Fruit fly (Drosophila melanogaster) whole organism, embryonic: Measurements from ENCODE around the gene Sry-alpha.

Source experiments
- CG10147 ChIP-seq: fragments of 200-800 bp; sonication (Bioruptor generic); optimal IDR thresholded peaks from 2 replicates; lab custom pipeline; 2019; ENCODE audit warnings: missing biosample characterization, mild to moderate bottlenecking, missing genetic modification characterization, moderate library complexity
- CG11085 ChIP-seq: fragments of 200-800 bp; sonication (Bioruptor generic); IDR thresholded peaks from 2 replicates; pipeline ENCODE4 v1.3.6; 2022; ENCODE audit warnings: missing biosample characterization, missing genetic modification characterization
- CG12155 ChIP-seq: fragments of 200-800 bp; sonication (Bioruptor generic); optimal IDR thresholded peaks from 3 replicates; lab custom pipeline; 2016; ENCODE audit warnings: missing biosample characterization, missing genetic modification characterization
- CG12299 ChIP-seq: fragments of 200-800 bp; sonication (Bioruptor generic); optimal IDR thresholded peaks from 2 replicates; lab custom pipeline; 2018; ENCODE audit warnings: missing biosample characterization, mild to moderate bottlenecking, missing genetic modification characterization
- CG14667 ChIP-seq: fragments of 200-800 bp; sonication (Bioruptor generic); IDR thresholded peaks from 2 replicates; pipeline ENCODE4 v1.3.6; 2022; ENCODE audit warnings: missing biosample characterization, missing genetic modification characterization
- CG15696 ChIP-seq: fragments of 200-800 bp; sonication (Bioruptor generic); optimal IDR thresholded peaks from 2 replicates; lab custom pipeline; 2019; ENCODE audit warnings: missing biosample characterization, mild to moderate bottlenecking, missing genetic modification characterization, moderate library complexity
- CG16813 ChIP-seq: fragments of 200-800 bp; sonication (Bioruptor generic); IDR thresholded peaks from 3 replicates; pipeline ENCODE4 v1.3.6; 2022; ENCODE audit warnings: missing biosample characterization, missing genetic modification characterization; ENCODE audit not compliant: partially characterized antibody
- CG17912 ChIP-seq: fragments of 200-800 bp; sonication (Bioruptor generic); optimal IDR thresholded peaks from 2 replicates; lab custom pipeline; 2018; ENCODE audit warnings: missing biosample characterization, mild to moderate bottlenecking, missing genetic modification characterization
- CG2875 ChIP-seq: fragments of 200-800 bp; sonication (Bioruptor generic); optimal IDR thresholded peaks from 2 replicates; lab custom pipeline; 2017; ENCODE audit warnings: missing biosample characterization, mild to moderate bottlenecking, missing genetic modification characterization, missing genetic modification reagents
- CG30403 ChIP-seq: fragments of 200-800 bp; sonication (Bioruptor generic); optimal IDR thresholded peaks from 3 replicates; lab custom pipeline; 2016; ENCODE audit warnings: missing biosample characterization, missing genetic modification characterization
- CG33557 ChIP-seq: fragments of 200-800 bp; sonication (Bioruptor generic); optimal IDR thresholded peaks from 2 replicates; lab custom pipeline; 2019; ENCODE audit warnings: missing biosample characterization, mild to moderate bottlenecking, missing genetic modification characterization, moderate library complexity
- CG34422 ChIP-seq: fragments of 200-800 bp; sonication (Bioruptor generic); IDR thresholded peaks from 3 replicates; pipeline ENCODE4 v1.3.6; 2022; ENCODE audit warnings: missing biosample characterization, missing genetic modification characterization
- CG4854 ChIP-seq: fragments of 200-800 bp; sonication (Bioruptor generic); optimal IDR thresholded peaks from 2 replicates; lab custom pipeline; 2016; ENCODE audit warnings: missing biosample characterization, missing genetic modification characterization, inconsistent platforms
- CG7271 ChIP-seq: fragments of 200-800 bp; sonication (Bioruptor generic); optimal IDR thresholded peaks from 2 replicates; lab custom pipeline; 2018; ENCODE audit warnings: missing biosample characterization, mild to moderate bottlenecking, missing genetic modification characterization, moderate library complexity
- CG7745 ChIP-seq: fragments of 200-800 bp; sonication (Bioruptor generic); optimal IDR thresholded peaks from 2 replicates; lab custom pipeline; 2018; ENCODE audit warnings: missing biosample characterization, mild to moderate bottlenecking, missing genetic modification characterization, moderate library complexity
- CG7786 ChIP-seq: fragments of 200-800 bp; sonication (Bioruptor generic); optimal IDR thresholded peaks from 2 replicates; lab custom pipeline; 2016; ENCODE audit warnings: missing biosample characterization, missing genetic modification characterization
- CG8089 ChIP-seq: fragments of 200-800 bp; sonication (Bioruptor generic); optimal IDR thresholded peaks from 3 replicates; lab custom pipeline; 2016; ENCODE audit warnings: missing biosample characterization, missing genetic modification characterization
- CG8388 ChIP-seq: fragments of 200-800 bp; sonication (Bioruptor generic); optimal IDR thresholded peaks from 2 replicates; lab custom pipeline; 2019; ENCODE audit warnings: missing biosample characterization, mild to moderate bottlenecking, missing genetic modification characterization, moderate library complexity
- Doc2 ChIP-seq: fragments of 200-800 bp; sonication (Bioruptor generic); IDR thresholded peaks from 2 replicates; pipeline ENCODE4 v1.3.6; 2022; ENCODE audit warnings: missing biosample characterization, missing genetic modification characterization
- Jarid2 ChIP-seq: fragments of 200-800 bp; sonication (Bioruptor generic); optimal IDR thresholded peaks from 3 replicates; lab custom pipeline; 2017; ENCODE audit warnings: mild to moderate bottlenecking, missing biosample characterization, missing genetic modification reagents, missing genetic modification characterization
- MTF-1 ChIP-seq: fragments of 200-800 bp; sonication (Bioruptor generic); optimal IDR thresholded peaks from 2 replicates; lab custom pipeline; 2018; ENCODE audit warnings: missing biosample characterization, mild to moderate bottlenecking, missing genetic modification characterization, borderline replicate concordance
- Max ChIP-seq: fragments of 200-800 bp; sonication (Bioruptor generic); optimal IDR thresholded peaks from 2 replicates; lab custom pipeline; 2016; ENCODE audit warnings: missing biosample characterization, mild to moderate bottlenecking, missing genetic modification characterization
- NfI ChIP-seq: fragments of 200-800 bp; sonication (Bioruptor generic); optimal IDR thresholded peaks from 3 replicates; lab custom pipeline; 2018; ENCODE audit warnings: missing biosample characterization, mild to moderate bottlenecking, missing genetic modification characterization, moderate library complexity
- Oaz ChIP-seq: fragments of 200-800 bp; sonication (Bioruptor generic); IDR thresholded peaks from 2 replicates; pipeline ENCODE4 v1.3.6; 2022; ENCODE audit warnings: missing biosample characterization, missing genetic modification characterization
- Sox100B ChIP-seq: fragments of 200-800 bp; sonication (Bioruptor generic); optimal IDR thresholded peaks from 3 replicates; lab custom pipeline; 2018; ENCODE audit warnings: missing biosample characterization, mild to moderate bottlenecking, missing genetic modification characterization
- aop ChIP-seq: fragments of 200-800 bp; sonication (Bioruptor generic); IDR thresholded peaks from 2 replicates; pipeline ENCODE4 v1.3.6; 2022; ENCODE audit warnings: missing biosample characterization, missing genetic modification characterization
- btn ChIP-seq: fragments of 200-800 bp; sonication (Bioruptor generic); optimal IDR thresholded peaks from 2 replicates; lab custom pipeline; 2016; ENCODE audit warnings: missing biosample characterization, missing genetic modification characterization
- cato ChIP-seq: fragments of 200-800 bp; sonication (Bioruptor generic); optimal IDR thresholded peaks from 2 replicates; lab custom pipeline; 2016; ENCODE audit warnings: missing biosample characterization, missing genetic modification characterization, borderline replicate concordance
- cg ChIP-seq: fragments of 200-800 bp; sonication (Bioruptor generic); optimal IDR thresholded peaks from 3 replicates; lab custom pipeline; 2019; ENCODE audit warnings: missing biosample characterization, mild to moderate bottlenecking, missing genetic modification characterization, moderate library complexity
- chif ChIP-seq, 2 experiments: fragments of 200-800 bp; sonication (Bioruptor generic); optimal IDR thresholded peaks; 3 replicates each; lab custom pipeline; 2016; ENCODE audit warnings: missing biosample characterization in 2 of 2, missing genetic modification characterization in 2 of 2
- eyg ChIP-seq: fragments of 200-800 bp; sonication (Bioruptor generic); optimal IDR thresholded peaks from 3 replicates; lab custom pipeline; 2016; ENCODE audit warnings: missing biosample characterization, missing genetic modification characterization
- fd102C ChIP-seq: fragments of 200-800 bp; sonication (Bioruptor generic); optimal IDR thresholded peaks from 2 replicates; lab custom pipeline; 2018; ENCODE audit warnings: missing biosample characterization, mild to moderate bottlenecking, missing genetic modification characterization, moderate library complexity
- fd96Cb ChIP-seq: fragments of 200-800 bp; sonication (Bioruptor generic); optimal IDR thresholded peaks from 2 replicates; lab custom pipeline; 2018; ENCODE audit warnings: missing biosample characterization, mild to moderate bottlenecking, missing genetic modification characterization, moderate library complexity
- gcm ChIP-seq: fragments of 200-800 bp; sonication (Bioruptor generic); optimal IDR thresholded peaks from 2 replicates; lab custom pipeline; 2019; ENCODE audit warnings: missing biosample characterization, mild to moderate bottlenecking, missing genetic modification characterization, moderate library complexity
- gem ChIP-seq: fragments of 200-800 bp; sonication (Bioruptor generic); optimal IDR thresholded peaks from 2 replicates; lab custom pipeline; 2019; ENCODE audit warnings: missing biosample characterization, mild to moderate bottlenecking, missing genetic modification characterization, moderate library complexity
- ham ChIP-seq: fragments of 200-800 bp; sonication (Bioruptor generic); IDR thresholded peaks from 2 replicates; pipeline ENCODE4 v1.3.6; 2022; ENCODE audit warnings: missing biosample characterization, missing genetic modification characterization
- hth ChIP-seq: fragments of >200 bp; optimal IDR thresholded peaks from 2 replicates; lab custom pipeline; 2017; ENCODE audit warnings: inconsistent platforms
- klu ChIP-seq: fragments of 200-800 bp; sonication (Bioruptor generic); IDR thresholded peaks from 2 replicates; pipeline ENCODE4 v1.3.6; 2022; ENCODE audit warnings: missing biosample characterization, missing genetic modification characterization
- prd ChIP-seq, 3 experiments: fragments of >200 bp in 2 of 3; fragments of 200-800 bp in 1 of 3; sonication (Bioruptor generic) in 1 of 3; optimal IDR thresholded peaks in 2 of 3; IDR thresholded peaks in 1 of 3; 2 replicates in 2 of 3; 3 replicates in 1 of 3; pipeline versions ENCODE4 v1.3.6 to Lab custom; 2017 to 2022; ENCODE audit warnings: missing biosample characterization in 1 of 3, missing genetic modification characterization in 1 of 3
- salm ChIP-seq: fragments of 200-800 bp; sonication (Bioruptor generic); optimal IDR thresholded peaks from 2 replicates; lab custom pipeline; 2018; ENCODE audit warnings: missing biosample characterization, mild to moderate bottlenecking, missing genetic modification characterization
- slp2 ChIP-seq: fragments of 200-800 bp; sonication (Bioruptor generic); optimal IDR thresholded peaks from 2 replicates; lab custom pipeline; 2016; ENCODE audit warnings: missing biosample characterization, missing genetic modification characterization
- sqz ChIP-seq: fragments of 200-800 bp; sonication (Bioruptor generic); optimal IDR thresholded peaks from 3 replicates; lab custom pipeline; 2018; ENCODE audit warnings: missing biosample characterization, mild to moderate bottlenecking, missing genetic modification characterization
- stwl ChIP-seq: fragments of 200-800 bp; sonication (Bioruptor generic); optimal IDR thresholded peaks from 3 replicates; lab custom pipeline; 2018; ENCODE audit warnings: missing biosample characterization, mild to moderate bottlenecking, missing genetic modification characterization, moderate library complexity
- trh ChIP-seq: fragments of 200-800 bp; sonication (Bioruptor generic); optimal IDR thresholded peaks from 2 replicates; lab custom pipeline; 2016; ENCODE audit warnings: missing biosample characterization, missing genetic modification characterization
- twi ChIP-seq: fragments of 200-800 bp; optimal IDR thresholded peaks from 2 replicates; lab custom pipeline; 2019; ENCODE audit warnings: missing biosample characterization, mild to moderate bottlenecking, missing genetic modification characterization, moderate library complexity
- vvl ChIP-seq: fragments of 200-800 bp; sonication (Bioruptor generic); IDR thresholded peaks from 2 replicates; pipeline ENCODE4 v1.3.6; 2022; ENCODE audit warnings: missing biosample characterization, missing genetic modification characterization
- wdn ChIP-seq: fragments of 200-800 bp; sonication (Bioruptor generic); IDR thresholded peaks from 2 replicates; pipeline ENCODE4 v1.3.6; 2022; ENCODE audit warnings: missing biosample characterization, missing genetic modification characterization
- wek ChIP-seq: fragments of 200-800 bp; sonication (Bioruptor generic); optimal IDR thresholded peaks from 3 replicates; lab custom pipeline; 2018; ENCODE audit warnings: missing biosample characterization, mild to moderate bottlenecking, missing genetic modification characterization, moderate library complexity

The Sry-alpha gene

dm6 chr3R:30058057-30058868 lies 18.7 kb downstream of the Sry-alpha start, which contains the start of gene sima (continued):
- TF ChIP-seq vvl (peak; percentile 69), NfI (no peak), cato (no peak), CG11085 (GFP tag; lab: Robert Waterston, UW) (no peak), gcm (GFP tag; lab: Kevin White, UChicago) (no peak), aop (GFP tag; lab: Robert Waterston, UW) (no peak), CG16813 (GFP tag; lab: Robert Waterston, UW) (no peak), wek (GFP tag; lab: Kevin White, UChicago) (no peak), hth (lab: Kevin White, UChicago) (no peak), CG8388 (peak; percentile 44), cg (peak; percentile 88), CG15696 (tag; lab: Kevin White, UChicago) (no peak), Sox100B (GFP tag; lab: Kevin White, UChicago) (no peak), chif (GFP tag; optimal IDR thresholded peaks at IDR 0.05; lab: Kevin White, UChicago) (peak; percentile 4 to 18), Max (GFP tag; lab: Kevin White, UChicago) (no peak), slp2 (GFP tag; lab: Kevin White, UChicago) (no peak), sqz (GFP tag; lab: Kevin White, UChicago) (peak; percentile 19), gem (tag; lab: Kevin White, UChicago) (peak; percentile 27), salm (no peak), fd96Cb (tag; lab: Kevin White, UChicago) (no peak), CG7745 (tag; lab: Kevin White, UChicago) (no peak), fd102C (GFP tag; lab: Kevin White, UChicago) (no peak), CG8089 (GFP tag; lab: Kevin White, UChicago) (no peak), CG17912 (GFP tag; lab: Kevin White, UChicago) (no peak), CG12155 (GFP tag; lab: Kevin White, UChicago) (peak; percentile 41), CG12299 (tag; lab: Kevin White, UChicago) (no peak), CG2875 (GFP tag; lab: Kevin White, UChicago) (no peak), CG7786 (GFP tag; lab: Kevin White, UChicago) (no peak), CG7271 (tag; lab: Kevin White, UChicago) (peak; percentile 14), CG33557 (GFP tag; lab: Kevin White, UChicago) (no peak), Jarid2 (GFP tag; lab: Kevin White, UChicago) (peak; percentile 11), klu (no peak), ham (GFP tag; lab: Robert Waterston, UW) (no peak), Doc2 (GFP tag; lab: Robert Waterston, UW) (no peak), CG34422 (peak; percentile 12; the same call in 1 of the 3 replicates), CG14667 (GFP tag; lab: Robert Waterston, UW) (no peak; the same call in 1 of the 2 replicates), btn (GFP tag; lab: Kevin White, UChicago) (no peak), wdn (GFP tag; lab: Robert Waterston, UW) (no peak), CG10147 (peak; percentile 28), prd (optimal IDR thresholded peaks at IDR 0.05; lab: Kevin White, UChicago) (no peak), prd (GFP tag; IDR thresholded peaks at IDR 0.05; lab: Robert Waterston, UW) (peak; percentile 53; the same call in 1 of the 3 replicates), trh (GFP tag; lab: Kevin White, UChicago) (no peak), CG30403 (peak; percentile 37), MTF-1 (no peak), eyg (peak; percentile 35), Oaz (GFP tag; lab: Robert Waterston, UW) (no peak), stwl (tag; lab: Kevin White, UChicago) (peak; percentile 65), twi (tag; lab: Kevin White, UChicago) (peak; percentile 35), CG4854 (no peak)
